Fruit fly (Drosophila melanogaster) whole organism, embryonic: ENCODE data around the gene Slu7.

Experiments
- CG13287 ChIP-seq: fragments of 200-800 bp; sonication (Bioruptor generic); IDR thresholded peaks from 2 replicates; pipeline ENCODE4 v1.3.6; 2022; ENCODE audit warnings: missing biosample characterization, missing genetic modification characterization; ENCODE audit not compliant: partially characterized antibody
- CG13424 ChIP-seq: fragments of 200-800 bp; sonication (Bioruptor generic); optimal IDR thresholded peaks from 2 replicates; lab custom pipeline; 2019; ENCODE audit warnings: missing biosample characterization, mild to moderate bottlenecking, missing genetic modification characterization, moderate library complexity
- CG14050 ChIP-seq: fragments of 200-800 bp; sonication (Bioruptor generic); IDR thresholded peaks from 3 replicates; pipeline ENCODE4 v1.3.6; 2022; ENCODE audit warnings: missing biosample characterization, missing genetic modification characterization
- CG14667 ChIP-seq: fragments of 200-800 bp; sonication (Bioruptor generic); IDR thresholded peaks from 2 replicates; pipeline ENCODE4 v1.3.6; 2022; ENCODE audit warnings: missing biosample characterization, missing genetic modification characterization
- CG18599 ChIP-seq: fragments of 200-800 bp; sonication (Bioruptor generic); optimal IDR thresholded peaks from 3 replicates; lab custom pipeline; 2017; ENCODE audit warnings: missing biosample characterization, missing genetic modification characterization, mild to moderate bottlenecking, moderate library complexity, missing genetic modification reagents
- CG30403 ChIP-seq: fragments of 200-800 bp; sonication (Bioruptor generic); optimal IDR thresholded peaks from 3 replicates; lab custom pipeline; 2016; ENCODE audit warnings: missing biosample characterization, missing genetic modification characterization
- CG3407 ChIP-seq: fragments of 200-800 bp; sonication (Bioruptor generic); optimal IDR thresholded peaks from 2 replicates; lab custom pipeline; 2018; ENCODE audit warnings: missing biosample characterization, mild to moderate bottlenecking, missing genetic modification characterization
- CG34224 ChIP-seq: fragments of 200-800 bp; sonication (Bioruptor generic); IDR thresholded peaks from 3 replicates; pipeline ENCODE4 v1.3.6; 2022; ENCODE audit warnings: missing biosample characterization, missing genetic modification characterization; ENCODE audit not compliant: partially characterized antibody
- CG42726 ChIP-seq: fragments of 200-800 bp; sonication (Bioruptor generic); IDR thresholded peaks from 2 replicates; pipeline ENCODE4 v1.3.6; 2022; ENCODE audit warnings: missing biosample characterization, missing genetic modification characterization; ENCODE audit not compliant: partially characterized antibody
- CG43689 ChIP-seq: fragments of 200-800 bp; sonication (Bioruptor generic); IDR thresholded peaks from 2 replicates; pipeline ENCODE4 v1.3.6; 2022; ENCODE audit warnings: missing biosample characterization, missing genetic modification characterization
- CG4854 ChIP-seq: fragments of 200-800 bp; sonication (Bioruptor generic); optimal IDR thresholded peaks from 2 replicates; lab custom pipeline; 2016; ENCODE audit warnings: missing biosample characterization, missing genetic modification characterization, inconsistent platforms
- CG6254 ChIP-seq: fragments of 200-800 bp; sonication (Bioruptor generic); optimal IDR thresholded peaks from 3 replicates; lab custom pipeline; 2017; ENCODE audit warnings: mild to moderate bottlenecking, missing biosample characterization, missing genetic modification reagents, missing genetic modification characterization
- CG6654 ChIP-seq: fragments of 200-800 bp; sonication (Bioruptor generic); optimal IDR thresholded peaks from 2 replicates; lab custom pipeline; 2017; ENCODE audit warnings: missing biosample characterization, mild to moderate bottlenecking, missing genetic modification characterization
- CG6689 ChIP-seq: fragments of 200-800 bp; sonication (Bioruptor generic); IDR thresholded peaks from 2 replicates; pipeline ENCODE4 v1.3.6; 2022; ENCODE audit warnings: missing biosample characterization, missing genetic modification characterization
- Camta ChIP-seq: fragments of 200-800 bp; sonication (Bioruptor generic); optimal IDR thresholded peaks from 2 replicates; lab custom pipeline; 2016; ENCODE audit warnings: missing biosample characterization, missing genetic modification characterization
- Dip2 ChIP-seq: fragments of 200-800 bp; sonication (Bioruptor generic); IDR thresholded peaks from 2 replicates; pipeline ENCODE4 v1.3.6; 2022; ENCODE audit warnings: missing biosample characterization, missing genetic modification characterization
- Dip3 ChIP-seq: fragments of 200-800 bp; sonication (Bioruptor generic); optimal IDR thresholded peaks from 3 replicates; lab custom pipeline; 2016; ENCODE audit warnings: missing biosample characterization, missing genetic modification characterization
- Drgx ChIP-seq: fragments of 200-800 bp; sonication (Bioruptor generic); IDR thresholded peaks from 2 replicates; pipeline ENCODE4 v1.3.6; 2022; ENCODE audit warnings: missing biosample characterization, missing genetic modification characterization
- Gug ChIP-seq: fragments of 200-800 bp; sonication (Bioruptor generic); IDR thresholded peaks from 4 replicates; pipeline ENCODE4 v1.3.6; 2022; ENCODE audit warnings: missing biosample characterization, missing genetic modification characterization
- HLH3B ChIP-seq: fragments of 200-800 bp; sonication (Bioruptor generic); IDR thresholded peaks from 2 replicates; pipeline ENCODE4 v1.3.6; 2022; ENCODE audit warnings: missing biosample characterization, missing genetic modification characterization
- Hsf ChIP-seq: fragments of 200-800 bp; sonication (Bioruptor generic); optimal IDR thresholded peaks from 3 replicates; lab custom pipeline; 2016; ENCODE audit warnings: missing biosample characterization, missing genetic modification characterization
- NC2α ChIP-seq: fragments of 200-800 bp; sonication (Bioruptor generic); optimal IDR thresholded peaks from 2 replicates; lab custom pipeline; 2016; ENCODE audit warnings: missing biosample characterization, missing genetic modification characterization
- PHDP ChIP-seq: fragments of 200-800 bp; sonication (Bioruptor generic); optimal IDR thresholded peaks from 3 replicates; lab custom pipeline; 2018; ENCODE audit warnings: missing biosample characterization, mild to moderate bottlenecking, missing genetic modification characterization, moderate library complexity
- Ssrp ChIP-seq: fragments of 200-800 bp; sonication (Bioruptor generic); optimal IDR thresholded peaks from 2 replicates; lab custom pipeline; 2018; ENCODE audit warnings: missing biosample characterization, mild to moderate bottlenecking, missing genetic modification characterization, moderate library complexity
- ab ChIP-seq: fragments of 200-800 bp; sonication (Bioruptor generic); optimal IDR thresholded peaks from 2 replicates; lab custom pipeline; 2016; ENCODE audit warnings: missing biosample characterization, missing genetic modification characterization
- disco-r ChIP-seq: fragments of 200-800 bp; sonication (Bioruptor generic); optimal IDR thresholded peaks from 2 replicates; lab custom pipeline; 2016; ENCODE audit warnings: missing biosample characterization, missing genetic modification characterization
- dm ChIP-seq: fragments of 200-800 bp; sonication (Bioruptor generic); optimal IDR thresholded peaks from 3 replicates; lab custom pipeline; 2016; ENCODE audit warnings: missing biosample characterization, missing genetic modification characterization
- dysf ChIP-seq: fragments of 200-800 bp; sonication (Bioruptor generic); IDR thresholded peaks from 3 replicates; pipeline ENCODE4 v1.3.6; 2022; ENCODE audit warnings: missing biosample characterization, missing genetic modification characterization
- exex ChIP-seq: fragments of 200-800 bp; sonication (Bioruptor generic); optimal IDR thresholded peaks from 4 replicates; lab custom pipeline; 2018; ENCODE audit warnings: missing biosample characterization, mild to moderate bottlenecking, missing genetic modification characterization, moderate library complexity
- fd96Cb ChIP-seq: fragments of 200-800 bp; sonication (Bioruptor generic); optimal IDR thresholded peaks from 2 replicates; lab custom pipeline; 2018; ENCODE audit warnings: missing biosample characterization, mild to moderate bottlenecking, missing genetic modification characterization, moderate library complexity
- grn ChIP-seq: fragments of 200-800 bp; sonication (Bioruptor generic); optimal IDR thresholded peaks from 3 replicates; lab custom pipeline; 2017; ENCODE audit warnings: missing biosample characterization, missing genetic modification characterization
- her ChIP-seq: fragments of 200-800 bp; sonication (Bioruptor generic); optimal IDR thresholded peaks from 2 replicates; lab custom pipeline; 2016; ENCODE audit warnings: missing biosample characterization, missing genetic modification characterization
- lab ChIP-seq: fragments of 200-800 bp; sonication (Bioruptor generic); optimal IDR thresholded peaks from 3 replicates; lab custom pipeline; 2017; ENCODE audit warnings: missing biosample characterization, missing genetic modification characterization, mild to moderate bottlenecking, moderate library complexity, missing genetic modification reagents
- lola ChIP-seq, 3 experiments: fragments of >200 bp in 2 of 3; fragments of 200-800 bp in 1 of 3; sonication (Bioruptor generic) in 1 of 3; optimal IDR thresholded peaks; 2 replicates each; lab custom pipeline; 2017 to 2019; ENCODE audit warnings: missing biosample characterization in 3 of 3, missing genetic modification characterization in 3 of 3, mild to moderate bottlenecking in 1 of 3, moderate library complexity in 1 of 3
- mam ChIP-seq: fragments of 200-800 bp; sonication (Bioruptor generic); optimal IDR thresholded peaks from 3 replicates; lab custom pipeline; 2016; ENCODE audit warnings: missing biosample characterization, missing genetic modification characterization
- prd ChIP-seq, 3 experiments: fragments of >200 bp in 2 of 3; fragments of 200-800 bp in 1 of 3; sonication (Bioruptor generic) in 1 of 3; optimal IDR thresholded peaks in 2 of 3; IDR thresholded peaks in 1 of 3; 2 replicates in 2 of 3; 3 replicates in 1 of 3; pipeline versions ENCODE4 v1.3.6 to Lab custom; 2017 to 2022; ENCODE audit warnings: missing biosample characterization in 1 of 3, missing genetic modification characterization in 1 of 3
- sd ChIP-seq: fragments of 200-800 bp; sonication (Bioruptor generic); optimal IDR thresholded peaks from 3 replicates; lab custom pipeline; 2018; ENCODE audit warnings: missing biosample characterization, mild to moderate bottlenecking, missing genetic modification characterization, moderate library complexity
- sens ChIP-seq: fragments of 200-800 bp; sonication (Bioruptor generic); peaks from one replicate; lab custom pipeline; 2016; ENCODE audit warnings: missing biosample characterization, missing genetic modification characterization
- ssp ChIP-seq: fragments of 200-800 bp; sonication (Bioruptor generic); IDR thresholded peaks from 2 replicates; pipeline ENCODE4 v1.3.6; 2022; ENCODE audit warnings: missing biosample characterization, missing genetic modification characterization
- sug ChIP-seq: fragments of 200-800 bp; optimal IDR thresholded peaks from 2 replicates; lab custom pipeline; 2019; ENCODE audit warnings: missing biosample characterization, mild to moderate bottlenecking, missing genetic modification characterization, moderate library complexity
- twi ChIP-seq: fragments of 200-800 bp; optimal IDR thresholded peaks from 2 replicates; lab custom pipeline; 2019; ENCODE audit warnings: missing biosample characterization, mild to moderate bottlenecking, missing genetic modification characterization, moderate library complexity

The Slu7 gene

DNA sequence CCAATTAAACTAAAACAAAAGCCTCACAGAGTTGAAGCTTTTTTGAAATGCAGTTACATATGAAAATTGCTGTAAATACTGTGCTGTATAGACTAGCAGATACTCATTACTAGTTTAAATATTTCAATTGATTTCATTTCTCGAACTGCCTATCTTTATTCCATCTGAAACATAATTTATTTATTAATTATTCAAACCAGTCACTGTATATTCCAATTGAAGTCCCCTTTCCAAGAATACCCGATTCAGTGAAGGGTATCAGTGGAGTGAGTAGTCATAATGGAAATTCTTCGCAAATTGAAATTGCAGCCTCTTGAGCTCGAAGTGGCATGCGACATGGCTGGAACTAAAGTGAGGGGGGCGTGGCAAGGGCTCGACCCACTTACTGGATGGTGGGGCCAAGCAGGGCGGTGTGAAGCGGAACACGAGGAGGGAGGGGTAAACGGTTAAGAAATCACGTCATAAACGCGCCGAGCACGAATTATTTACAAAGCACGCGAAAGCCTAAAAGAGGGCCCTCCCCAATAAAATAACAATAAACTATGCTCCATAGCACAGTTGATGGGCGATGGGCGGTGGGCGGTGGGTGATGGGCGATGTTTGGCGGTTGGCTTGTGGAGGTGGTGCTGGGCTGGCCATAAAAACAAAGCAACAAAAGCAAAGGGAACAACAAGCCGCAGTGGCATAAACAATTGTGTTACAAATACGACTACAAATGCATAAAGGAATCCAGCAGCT, 33.8 kb downstream of the Slu7 start (continued):
- TF ChIP-seq CG6654 (GFP tag; lab: Kevin White, UChicago), result no peak
- no peak for TF ChIP-seq NC2α
- peak; percentile 55 for TF ChIP-seq lab (GFP tag; lab: Kevin White, UChicago)
- no peak for TF ChIP-seq Dip3 (GFP tag; lab: Kevin White, UChicago)
- TF ChIP-seq sd (tag; lab: Kevin White, UChicago), result peak; percentile 43
- no peak for TF ChIP-seq her (GFP tag; lab: Kevin White, UChicago)
- no peak for TF ChIP-seq prd (optimal IDR thresholded peaks at IDR 0.05; lab: Kevin White, UChicago)
- peak; percentile 71; the same call in 2 of the 3 replicates for TF ChIP-seq prd (GFP tag; IDR thresholded peaks at IDR 0.05; lab: Robert Waterston, UW)
- no peak for TF ChIP-seq lola (GFP tag; optimal IDR thresholded peaks at IDR 0.05; lab: Kevin White, UChicago)
- TF ChIP-seq Camta, result peak; percentile 1
- TF ChIP-seq CG6689 (GFP tag; lab: Robert Waterston, UW), result peak; percentile 32; the same call in 1 of the 2 replicates
- TF ChIP-seq CG42726 (GFP tag; lab: Robert Waterston, UW), result no peak
- TF ChIP-seq CG13424 (tag; lab: Kevin White, UChicago), result peak; percentile 47
- peak; percentile 39 for TF ChIP-seq CG30403 (GFP tag; lab: Kevin White, UChicago)
- no peak for TF ChIP-seq CG43689 (GFP tag; lab: Robert Waterston, UW)
- no peak for TF ChIP-seq twi (tag; lab: Kevin White, UChicago)
- no peak for TF ChIP-seq exex
- peak; percentile 25; the same call in 1 of the 4 replicates for TF ChIP-seq Gug (GFP tag; lab: Robert Waterston, UW)
- no peak for TF ChIP-seq Dip2 (GFP tag; lab: Robert Waterston, UW)
- TF ChIP-seq disco-r, result no peak
- TF ChIP-seq CG34224 (GFP tag; lab: Robert Waterston, UW), result no peak
- no peak for TF ChIP-seq sug (tag; lab: Kevin White, UChicago)
- TF ChIP-seq sens (GFP tag; lab: Kevin White, UChicago), result peak; percentile 88
- TF ChIP-seq fd96Cb (tag; lab: Kevin White, UChicago), result peak; percentile 56
- TF ChIP-seq CG14667 (GFP tag; lab: Robert Waterston, UW), result no peak
- TF ChIP-seq PHDP, result peak; percentile 41
- peak; percentile 17 for TF ChIP-seq Hsf (GFP tag; lab: Kevin White, UChicago)
- no peak for TF ChIP-seq HLH3B (GFP tag; lab: Robert Waterston, UW)
- TF ChIP-seq CG3407 (GFP tag; lab: Kevin White, UChicago), result no peak
- peak; percentile 12 for TF ChIP-seq mam (GFP tag; lab: Kevin White, UChicago)
- TF ChIP-seq grn (GFP tag; lab: Kevin White, UChicago), result no peak
- peak; percentile 45; the same call in 1 of the 3 replicates for TF ChIP-seq CG14050
- TF ChIP-seq CG4854 (GFP tag; lab: Kevin White, UChicago), result no peak
- peak; percentile 52 for TF ChIP-seq Drgx (GFP tag; lab: Robert Waterston, UW)
- no peak for TF ChIP-seq CG13287 (GFP tag; lab: Robert Waterston, UW)
- TF ChIP-seq ssp (GFP tag; lab: Robert Waterston, UW), result peak; percentile 49; the same call in 1 of the 2 replicates
- peak; percentile 43 for TF ChIP-seq CG18599 (GFP tag; lab: Kevin White, UChicago)
- TF ChIP-seq ab (GFP tag; lab: Kevin White, UChicago), result no peak
- no peak for TF ChIP-seq CG6254 (GFP tag; lab: Kevin White, UChicago)
- TF ChIP-seq Ssrp (tag; lab: Kevin White, UChicago), result peak; percentile 14
- peak; percentile 62 for TF ChIP-seq dysf
- TF ChIP-seq dm, result no peak
